Fruit fly (Drosophila melanogaster): ENCODE measurements around the gene Odj.
"Not testable (repeated sequence)": the region's sequence is repeated elsewhere in the genome, so short reads cannot be mapped to it uniquely, and the experiment has no call there.

Gene Odj

DNA sequence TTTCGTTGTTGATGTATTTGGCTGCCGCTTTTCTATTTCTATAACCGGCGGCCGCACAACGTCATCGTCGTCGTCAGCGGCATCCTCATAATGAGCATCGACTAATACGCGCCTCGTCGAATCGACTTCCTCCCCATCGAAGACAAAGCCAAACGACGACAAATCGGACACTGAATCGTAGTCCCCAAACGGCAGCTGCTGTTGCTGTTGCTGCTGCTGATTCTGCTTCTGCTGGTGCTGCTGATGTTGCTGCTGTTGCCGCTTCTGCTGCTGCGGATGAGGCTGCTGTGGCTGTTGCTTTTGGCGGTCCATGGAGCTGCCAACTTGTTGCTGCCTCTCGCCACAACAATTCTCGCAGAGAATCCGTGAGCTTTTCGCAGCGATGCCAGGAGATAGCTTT is 25.9 kb downstream of the Odj start:
- peak; percentile 25 for TF ChIP-seq kay (GFP tag; ENCODE audit: borderline replicate concordance)
- TF ChIP-seq tj (GFP tag; optimal IDR thresholded peaks at IDR 0.05), result peak; percentile 2
- TF ChIP-seq ovo (GFP tag; optimal IDR thresholded peaks at IDR 0.05), result no peak
- TF ChIP-seq Mnt (GFP tag; optimal IDR thresholded peaks at IDR 0.05), result peak; percentile 2
- no peak for TF ChIP-seq cnc (optimal IDR thresholded peaks at IDR 0.05)

dm6 chr3R:17781371-17781770 is 27.7 kb downstream of the Odj start:
- TF ChIP-seq Mnt (GFP tag; optimal IDR thresholded peaks at IDR 0.05) (no peak), bab1 (GFP tag; optimal IDR thresholded peaks at IDR 0.05) (no peak), Crg-1 (GFP tag; optimal IDR thresholded peaks at IDR 0.05) (no peak), CG7101 (tag; optimal IDR thresholded peaks at IDR 0.05) (peak; percentile 48), cnc (optimal IDR thresholded peaks at IDR 0.05) (no peak), toe (GFP tag; optimal IDR thresholded peaks at IDR 0.05) (peak; percentile 58), CG7045 (GFP tag; optimal IDR thresholded peaks at IDR 0.05) (peak; percentile 37), tj (GFP tag; optimal IDR thresholded peaks at IDR 0.05) (no peak), CG11617 (GFP tag; optimal IDR thresholded peaks at IDR 0.05) (no peak), ovo (GFP tag; optimal IDR thresholded peaks at IDR 0.05) (no peak), CG12768 (GFP tag; optimal IDR thresholded peaks at IDR 0.05) (no peak), kay (GFP tag; ENCODE audit: borderline replicate concordance) (peak; percentile 72), CG5204 (GFP tag; optimal IDR thresholded peaks at IDR 0.05) (no peak), Hr96 (GFP tag; optimal IDR thresholded peaks at IDR 0.05) (no peak), CG1620 (GFP tag; optimal IDR thresholded peaks at IDR 0.05) (no peak), Clk (GFP tag; optimal IDR thresholded peaks at IDR 0.05) (no peak), CG14711 (tag; optimal IDR thresholded peaks at IDR 0.05) (peak; percentile 54), CG33017 (tag; optimal IDR thresholded peaks at IDR 0.05) (peak; percentile 34), cic (GFP tag; optimal IDR thresholded peaks at IDR 0.05) (no peak), pad (GFP tag; optimal IDR thresholded peaks at IDR 0.05) (no peak)

DNA sequence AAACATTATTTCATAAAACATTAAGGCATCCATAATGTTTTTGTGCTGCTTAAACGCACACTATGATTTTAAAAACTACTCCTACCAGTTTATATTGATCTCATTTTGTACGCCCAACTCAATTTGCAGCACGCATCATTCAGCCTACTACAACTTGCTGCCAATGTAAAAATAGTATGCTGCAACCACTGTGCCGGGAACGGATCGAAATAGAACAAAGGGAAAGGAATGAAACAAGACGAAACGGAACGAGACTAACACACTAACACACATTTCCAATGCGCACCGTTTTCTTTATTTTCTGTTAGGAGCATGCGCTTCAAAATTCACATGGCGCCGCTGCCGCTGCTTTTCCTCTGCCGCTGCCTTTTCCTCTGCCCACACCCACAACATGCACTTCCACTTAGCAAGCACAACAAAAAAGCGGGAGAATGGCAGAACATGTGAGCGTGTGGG is 32.0 kb downstream of the Odj start:
- TF ChIP-seq kay (GFP tag; ENCODE audit: borderline replicate concordance) (no peak), toe (GFP tag; optimal IDR thresholded peaks at IDR 0.05) (peak; percentile 52), cnc (optimal IDR thresholded peaks at IDR 0.05) (no peak), CG5204 (GFP tag; optimal IDR thresholded peaks at IDR 0.05) (peak; percentile 21)

- TF ChIP-seq toe (GFP tag; optimal IDR thresholded peaks at IDR 0.05) (no peak), Crg-1 (GFP tag; optimal IDR thresholded peaks at IDR 0.05) (no peak), Hr96 (GFP tag; optimal IDR thresholded peaks at IDR 0.05) (no peak), bab1 (GFP tag; optimal IDR thresholded peaks at IDR 0.05) (no peak), CG1620 (GFP tag; optimal IDR thresholded peaks at IDR 0.05) (no peak), CG7101 (tag; optimal IDR thresholded peaks at IDR 0.05) (no peak), Clk (GFP tag; optimal IDR thresholded peaks at IDR 0.05) (no peak), cic (GFP tag; optimal IDR thresholded peaks at IDR 0.05) (no peak)
Observed at dm6 chr3R:17776104-17776589, 32.9 kb downstream of the Odj start.

DNA sequence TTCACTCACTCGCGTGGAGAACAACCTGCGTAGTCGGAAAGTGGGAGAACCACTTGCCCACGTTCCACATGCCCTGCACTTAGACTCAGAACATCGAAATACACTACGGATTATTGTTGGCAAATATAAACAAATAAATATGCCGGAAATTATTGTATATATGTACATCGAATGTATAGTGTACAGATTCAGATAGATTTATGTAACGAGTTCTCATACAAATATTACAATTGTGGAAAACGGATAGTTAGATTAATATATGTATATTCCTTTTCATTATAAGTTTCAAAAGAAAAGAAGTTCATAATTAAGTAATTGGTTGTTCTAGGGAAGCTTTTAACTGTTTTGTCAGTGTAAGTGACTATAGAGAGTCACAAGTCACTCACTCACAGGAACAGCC is 34.5 kb downstream of the Odj start:
- peak; percentile 16 for TF ChIP-seq CG11617 (GFP tag; optimal IDR thresholded peaks at IDR 0.05)
- TF ChIP-seq CG33017 (tag; optimal IDR thresholded peaks at IDR 0.05), result peak; percentile 43
- TF ChIP-seq toe (GFP tag; optimal IDR thresholded peaks at IDR 0.05), result peak; percentile 9
- peak; percentile 10 for TF ChIP-seq CG7101 (tag; optimal IDR thresholded peaks at IDR 0.05)
- peak; percentile 37 for TF ChIP-seq CG12768 (GFP tag; optimal IDR thresholded peaks at IDR 0.05)
- TF ChIP-seq Clk (GFP tag; optimal IDR thresholded peaks at IDR 0.05), result no peak
- TF ChIP-seq CG5204 (GFP tag; optimal IDR thresholded peaks at IDR 0.05), result peak; percentile 31
- TF ChIP-seq tj (GFP tag; optimal IDR thresholded peaks at IDR 0.05), result no peak
- no peak for TF ChIP-seq bab1 (GFP tag; optimal IDR thresholded peaks at IDR 0.05)
- TF ChIP-seq Mnt (GFP tag; optimal IDR thresholded peaks at IDR 0.05), result no peak
- no peak for TF ChIP-seq Hr96 (GFP tag; optimal IDR thresholded peaks at IDR 0.05)
- TF ChIP-seq CG7045 (GFP tag; optimal IDR thresholded peaks at IDR 0.05), result peak; percentile 62

DNA sequence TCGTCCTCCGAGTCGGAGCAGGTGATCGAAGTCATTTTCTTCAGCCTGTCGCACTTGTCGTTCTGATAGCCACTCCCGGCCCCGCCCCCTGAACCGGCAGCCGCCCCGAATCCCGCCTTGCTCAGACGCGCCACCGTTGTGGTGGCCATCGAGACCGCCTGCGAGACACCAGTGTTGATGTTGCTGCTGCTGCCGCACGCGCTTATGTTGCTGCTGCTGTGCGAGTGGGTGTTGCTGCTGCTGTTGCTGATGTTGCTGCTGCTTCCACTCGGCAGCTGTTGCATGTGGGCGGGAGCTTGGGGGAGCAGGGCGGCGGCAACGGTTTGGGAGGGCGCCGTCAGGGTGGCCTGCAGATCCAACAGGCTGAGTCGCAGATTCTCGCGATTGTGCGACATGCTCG is 35.1 kb downstream of the Odj start:
- TF ChIP-seq cic (GFP tag; optimal IDR thresholded peaks at IDR 0.05) (no peak), CG11617 (GFP tag; optimal IDR thresholded peaks at IDR 0.05) (no peak), bab1 (GFP tag; optimal IDR thresholded peaks at IDR 0.05) (no peak), Crg-1 (GFP tag; optimal IDR thresholded peaks at IDR 0.05) (no peak), Hr96 (GFP tag; optimal IDR thresholded peaks at IDR 0.05) (no peak), CG14711 (tag; optimal IDR thresholded peaks at IDR 0.05) (no peak), tj (GFP tag; optimal IDR thresholded peaks at IDR 0.05) (no peak), Clk (GFP tag; optimal IDR thresholded peaks at IDR 0.05) (no peak), CG33017 (tag; optimal IDR thresholded peaks at IDR 0.05) (no peak), toe (GFP tag; optimal IDR thresholded peaks at IDR 0.05) (no peak), CG1620 (GFP tag; optimal IDR thresholded peaks at IDR 0.05) (no peak), pad (GFP tag; optimal IDR thresholded peaks at IDR 0.05) (no peak), CG7045 (GFP tag; optimal IDR thresholded peaks at IDR 0.05) (no peak), CG5204 (GFP tag; optimal IDR thresholded peaks at IDR 0.05) (no peak), CG12768 (GFP tag; optimal IDR thresholded peaks at IDR 0.05) (no peak), kay (GFP tag; ENCODE audit: borderline replicate concordance) (no peak), cnc (optimal IDR thresholded peaks at IDR 0.05) (no peak)

dm6 chr3R:17763088-17763487 is 45.9 kb downstream of the Odj start, which contains the start of gene TyrR:
TyrR (minus strand) TSS chr3R:17763188.
- TF ChIP-seq CG7101 (tag; optimal IDR thresholded peaks at IDR 0.05); cnc (optimal IDR thresholded peaks at IDR 0.05); cic (GFP tag; optimal IDR thresholded peaks at IDR 0.05): not testable (repeated sequence)
